Worm (Caenorhabditis elegans) whole organism, L4/young adult: ENCODE data around the gene msp-58.
"Not testable (repeated sequence)": the region's sequence is repeated elsewhere in the genome, so short reads cannot be mapped to it uniquely, and the experiment has no call there.

Experiments used
- W03F9.2 ChIP-seq: fragments of 150-350 bp; optimal IDR thresholded peaks from 2 replicates; lab custom pipeline; 2014; ENCODE audit warnings: missing biosample characterization, missing genetic modification characterization
- dao-5 ChIP-seq: sonication (generic microtip); optimal IDR thresholded peaks from 2 replicates; lab custom pipeline; 2016; ENCODE audit warnings: missing genotype, missing genetic modification characterization, moderate library complexity, missing compliant biosample characterization
- him-1 ChIP-seq: sonication (generic microtip); optimal IDR thresholded peaks from 2 replicates; lab custom pipeline; 2016; ENCODE audit warnings: missing genotype, missing genetic modification reagents, missing genetic modification characterization, missing compliant biosample characterization

The msp-58 gene

ce11 chrIV:5308046-5308643 lies at the start of gene msp-58, which contains the start of gene ZK354.9:
msp-58 (plus strand) TSS chrIV:5308593.
ZK354.9 (minus strand) TSS chrIV:5308146.
- TF ChIP-seq him-1 (tag; lab: Kevin White, UChicago); dao-5; W03F9.2 (tag; lab: Kevin White, UChicago): not testable (repeated sequence)

- not testable (repeated sequence) for TF ChIP-seq dao-5; W03F9.2 (tag; lab: Kevin White, UChicago); him-1 (tag; lab: Kevin White, UChicago)
Observed at ce11 chrIV:5260289-5260688, 48.1 kb upstream of the msp-58 start, which contains the start of gene msp-19. msp-19 (plus strand) TSS chrIV:5260589.

- TF ChIP-seq dao-5 (no peak), W03F9.2 (tag; lab: Kevin White, UChicago) (no peak), him-1 (tag; lab: Kevin White, UChicago) (no peak)
Observed at ce11 chrIV:5266474-5266873, 41.9 kb upstream of the msp-58 start, which contains the start of gene F36H12.5. F36H12.5 (plus strand) TSS chrIV:5266774.

- no peak for TF ChIP-seq dao-5
- TF ChIP-seq him-1 (tag; lab: Kevin White, UChicago) = no peak
- TF ChIP-seq W03F9.2 (tag; lab: Kevin White, UChicago) = no peak
Observed at ce11 chrIV:5268803-5269202, 39.6 kb upstream of the msp-58 start, which contains the start of gene F36H12.4. F36H12.4 (plus strand) TSS chrIV:5269103.

- TF ChIP-seq dao-5 = no peak
Observed at ce11 chrIV:5272518-5272917, 35.9 kb upstream of the msp-58 start, which contains the start of gene F36H12.3. F36H12.3 (plus strand) TSS chrIV:5272818.

- no peak for TF ChIP-seq dao-5
- TF ChIP-seq him-1 (tag; lab: Kevin White, UChicago) = no peak
- TF ChIP-seq W03F9.2 (tag; lab: Kevin White, UChicago) = no peak
Observed at ce11 chrIV:5273385-5273784, 35.0 kb upstream of the msp-58 start.

- TF ChIP-seq him-1 (tag; lab: Kevin White, UChicago) (no peak), W03F9.2 (tag; lab: Kevin White, UChicago) (no peak), dao-5 (no peak)
Observed at ce11 chrIV:5274123-5274581, 34.2 kb upstream of the msp-58 start, which contains the start of gene slfl-4. slfl-4 (plus strand) TSS chrIV:5274531.

- no peak for TF ChIP-seq him-1 (tag; lab: Kevin White, UChicago)
- no peak for TF ChIP-seq W03F9.2 (tag; lab: Kevin White, UChicago)
- no peak for TF ChIP-seq dao-5
Observed at ce11 chrIV:5277752-5278151, 30.6 kb upstream of the msp-58 start, which contains the start of gene F36H12.17. F36H12.17 (minus strand) TSS chrIV:5277852.

ce11 chrIV:5281457-5281856 lies 26.9 kb upstream of the msp-58 start:
- TF ChIP-seq dao-5 = no peak
- TF ChIP-seq him-1 (tag; lab: Kevin White, UChicago) = no peak
- TF ChIP-seq W03F9.2 (tag; lab: Kevin White, UChicago) = no peak

ce11 chrIV:5287190-5287589 lies 21.2 kb upstream of the msp-58 start:
- TF ChIP-seq W03F9.2 (tag; lab: Kevin White, UChicago) = no peak
- TF ChIP-seq him-1 (tag; lab: Kevin White, UChicago) = no peak
- no peak for TF ChIP-seq dao-5

ce11 chrIV:5288932-5289331 lies 19.5 kb upstream of the msp-58 start:
- no peak for TF ChIP-seq him-1 (tag; lab: Kevin White, UChicago)
- no peak for TF ChIP-seq W03F9.2 (tag; lab: Kevin White, UChicago)
- TF ChIP-seq dao-5 = no peak

- no peak for TF ChIP-seq W03F9.2 (tag; lab: Kevin White, UChicago)
- TF ChIP-seq dao-5 = no peak
- TF ChIP-seq him-1 (tag; lab: Kevin White, UChicago) = no peak
Observed at ce11 chrIV:5290547-5290946, 17.8 kb upstream of the msp-58 start, which contains the start of gene nlp-47. nlp-47 (plus strand) TSS chrIV:5290847.

- no peak for TF ChIP-seq dao-5
- TF ChIP-seq him-1 (tag; lab: Kevin White, UChicago) = no peak
- TF ChIP-seq W03F9.2 (tag; lab: Kevin White, UChicago) = no peak
Observed at ce11 chrIV:5291207-5291606, 17.2 kb upstream of the msp-58 start.

- no peak for TF ChIP-seq dao-5
- TF ChIP-seq him-1 (tag; lab: Kevin White, UChicago) = no peak
- TF ChIP-seq W03F9.2 (tag; lab: Kevin White, UChicago) = no peak
Observed at ce11 chrIV:5294467-5294866, 13.9 kb upstream of the msp-58 start.
